Fruit fly (Drosophila melanogaster) whole organism, embryonic: ENCODE results near the gene Dpp10.

Experiments
- CG10267 ChIP-seq: fragments of 200-800 bp; sonication (Bioruptor generic); optimal IDR thresholded peaks from 2 replicates; lab custom pipeline; 2018; ENCODE audit warnings: missing biosample characterization, mild to moderate bottlenecking, missing genetic modification characterization, moderate library complexity
- CG10366 ChIP-seq: fragments of 200-800 bp; sonication (Bioruptor generic); IDR thresholded peaks from 2 replicates; pipeline ENCODE4 v1.3.6; 2022; ENCODE audit warnings: missing biosample characterization, missing genetic modification characterization
- CG11504 ChIP-seq: fragments of 200-800 bp; sonication (Bioruptor generic); optimal IDR thresholded peaks from 3 replicates; lab custom pipeline; 2019; ENCODE audit warnings: missing biosample characterization, mild to moderate bottlenecking, missing genetic modification characterization, moderate library complexity
- CG12219 ChIP-seq: fragments of 200-800 bp; sonication (Bioruptor generic); optimal IDR thresholded peaks from 3 replicates; lab custom pipeline; 2018; ENCODE audit warnings: missing biosample characterization, mild to moderate bottlenecking, missing genetic modification characterization
- CG14667 ChIP-seq: fragments of 200-800 bp; sonication (Bioruptor generic); IDR thresholded peaks from 2 replicates; pipeline ENCODE4 v1.3.6; 2022; ENCODE audit warnings: missing biosample characterization, missing genetic modification characterization
- CG15269 ChIP-seq: fragments of 200-800 bp; sonication (Bioruptor generic); optimal IDR thresholded peaks from 2 replicates; lab custom pipeline; 2018; ENCODE audit warnings: missing biosample characterization, mild to moderate bottlenecking, missing genetic modification characterization, moderate library complexity
- CG15696 ChIP-seq: fragments of 200-800 bp; sonication (Bioruptor generic); optimal IDR thresholded peaks from 2 replicates; lab custom pipeline; 2019; ENCODE audit warnings: missing biosample characterization, mild to moderate bottlenecking, missing genetic modification characterization, moderate library complexity
- CG1603 ChIP-seq: fragments of 200-800 bp; sonication (Bioruptor generic); optimal IDR thresholded peaks from 2 replicates; lab custom pipeline; 2019; ENCODE audit warnings: missing biosample characterization, mild to moderate bottlenecking, missing genetic modification characterization, moderate library complexity
- CG16863 ChIP-seq: fragments of 200-800 bp; sonication (Bioruptor generic); optimal IDR thresholded peaks from 3 replicates; lab custom pipeline; 2016; ENCODE audit warnings: missing biosample characterization, missing genetic modification characterization
- CG17186 ChIP-seq: fragments of 200-800 bp; sonication (Bioruptor generic); optimal IDR thresholded peaks from 3 replicates; lab custom pipeline; 2017; ENCODE audit warnings: missing biosample characterization, missing genetic modification reagents, missing genetic modification characterization
- CG17829 ChIP-seq: fragments of 200-800 bp; optimal IDR thresholded peaks from 2 replicates; lab custom pipeline; 2019; ENCODE audit warnings: missing biosample characterization, mild to moderate bottlenecking, missing genetic modification characterization, moderate library complexity
- CG17912 ChIP-seq: fragments of 200-800 bp; sonication (Bioruptor generic); optimal IDR thresholded peaks from 2 replicates; lab custom pipeline; 2018; ENCODE audit warnings: missing biosample characterization, mild to moderate bottlenecking, missing genetic modification characterization
- CG18599 ChIP-seq: fragments of 200-800 bp; sonication (Bioruptor generic); optimal IDR thresholded peaks from 3 replicates; lab custom pipeline; 2017; ENCODE audit warnings: missing biosample characterization, missing genetic modification characterization, mild to moderate bottlenecking, moderate library complexity, missing genetic modification reagents
- CG2678 ChIP-seq: fragments of 200-800 bp; sonication (Bioruptor generic); optimal IDR thresholded peaks from 3 replicates; lab custom pipeline; 2019; ENCODE audit warnings: missing biosample characterization, mild to moderate bottlenecking, missing genetic modification characterization, moderate library complexity
- CG31224 ChIP-seq: fragments of 200-800 bp; sonication (Bioruptor generic); IDR thresholded peaks from 2 replicates; pipeline ENCODE4 v1.3.6; 2022; ENCODE audit warnings: missing biosample characterization, missing genetic modification characterization
- CG31365 ChIP-seq: fragments of 200-800 bp; sonication (Bioruptor generic); optimal IDR thresholded peaks from 2 replicates; lab custom pipeline; 2018; ENCODE audit warnings: missing biosample characterization, mild to moderate bottlenecking, missing genetic modification characterization
- CG3281 ChIP-seq: fragments of 200-800 bp; sonication (Bioruptor generic); optimal IDR thresholded peaks from 3 replicates; lab custom pipeline; 2017; ENCODE audit warnings: missing biosample characterization, mild to moderate bottlenecking, missing genetic modification characterization
- CG7271 ChIP-seq: fragments of 200-800 bp; sonication (Bioruptor generic); optimal IDR thresholded peaks from 2 replicates; lab custom pipeline; 2018; ENCODE audit warnings: missing biosample characterization, mild to moderate bottlenecking, missing genetic modification characterization, moderate library complexity
- CG7372 ChIP-seq: fragments of 200-800 bp; sonication (Bioruptor generic); IDR thresholded peaks from 2 replicates; pipeline ENCODE4 v1.3.6; 2022; ENCODE audit warnings: missing biosample characterization, missing genetic modification characterization
- CG8765 ChIP-seq: fragments of 200-800 bp; sonication (Bioruptor generic); IDR thresholded peaks from 2 replicates; pipeline ENCODE4 v1.3.6; 2022; ENCODE audit warnings: missing biosample characterization, missing genetic modification characterization
- Camta ChIP-seq: fragments of 200-800 bp; sonication (Bioruptor generic); optimal IDR thresholded peaks from 2 replicates; lab custom pipeline; 2016; ENCODE audit warnings: missing biosample characterization, missing genetic modification characterization
- Dek ChIP-seq: fragments of 200-800 bp; sonication (Bioruptor generic); optimal IDR thresholded peaks from 3 replicates; lab custom pipeline; 2019; ENCODE audit warnings: missing biosample characterization, mild to moderate bottlenecking, missing genetic modification characterization, moderate library complexity
- HLH54F ChIP-seq: fragments of 200-800 bp; sonication (Bioruptor generic); optimal IDR thresholded peaks from 3 replicates; lab custom pipeline; 2016; ENCODE audit warnings: missing biosample characterization, missing genetic modification characterization
- Hey ChIP-seq: fragments of 200-800 bp; sonication (Bioruptor generic); optimal IDR thresholded peaks from 3 replicates; lab custom pipeline; 2018; ENCODE audit warnings: missing biosample characterization, mild to moderate bottlenecking, missing genetic modification characterization
- Hr39 ChIP-seq: fragments of >200 bp; optimal IDR thresholded peaks from 2 replicates; lab custom pipeline; 2017
- NC2α ChIP-seq: fragments of 200-800 bp; sonication (Bioruptor generic); optimal IDR thresholded peaks from 2 replicates; lab custom pipeline; 2016; ENCODE audit warnings: missing biosample characterization, missing genetic modification characterization
- NC2β ChIP-seq: fragments of 200-800 bp; sonication (Bioruptor generic); optimal IDR thresholded peaks from 2 replicates; lab custom pipeline; 2016; ENCODE audit warnings: missing biosample characterization, missing genetic modification characterization
- Sox100B ChIP-seq: fragments of 200-800 bp; sonication (Bioruptor generic); optimal IDR thresholded peaks from 3 replicates; lab custom pipeline; 2018; ENCODE audit warnings: missing biosample characterization, mild to moderate bottlenecking, missing genetic modification characterization
- Taf1 ChIP-seq: fragments of 200-800 bp; sonication (Bioruptor generic); IDR thresholded peaks from 2 replicates; pipeline ENCODE4 v1.3.6; 2022; ENCODE audit warnings: missing biosample characterization, missing genetic modification characterization
- YL-1 ChIP-seq: fragments of 200-800 bp; sonication (Bioruptor generic); optimal IDR thresholded peaks from 3 replicates; lab custom pipeline; 2017; ENCODE audit warnings: missing biosample characterization, mild to moderate bottlenecking, missing genetic modification characterization
- bab2 ChIP-seq: fragments of 200-800 bp; sonication (Bioruptor generic); optimal IDR thresholded peaks from 2 replicates; lab custom pipeline; 2016; ENCODE audit warnings: missing biosample characterization, missing genetic modification characterization
- cato ChIP-seq: fragments of 200-800 bp; sonication (Bioruptor generic); optimal IDR thresholded peaks from 2 replicates; lab custom pipeline; 2016; ENCODE audit warnings: missing biosample characterization, missing genetic modification characterization, borderline replicate concordance
- caup ChIP-seq: fragments of 200-800 bp; sonication (Bioruptor generic); optimal IDR thresholded peaks from 3 replicates; lab custom pipeline; 2017; ENCODE audit warnings: missing biosample characterization, mild to moderate bottlenecking, missing genetic modification characterization, moderate library complexity; ENCODE audit not compliant: severe bottlenecking
- dan ChIP-seq: fragments of 200-800 bp; sonication (Bioruptor generic); IDR thresholded peaks from 2 replicates; pipeline ENCODE4 v1.3.6; 2022; ENCODE audit warnings: missing biosample characterization, missing genetic modification characterization
- gsb ChIP-seq: fragments of 200-800 bp; sonication (Bioruptor generic); IDR thresholded peaks from 2 replicates; pipeline ENCODE4 v1.3.6; 2022; ENCODE audit warnings: missing biosample characterization, missing genetic modification characterization
- inv ChIP-seq: fragments of 200-800 bp; sonication (Bioruptor generic); IDR thresholded peaks from 2 replicates; pipeline ENCODE4 v1.3.6; 2022; ENCODE audit warnings: missing biosample characterization, missing genetic modification characterization; ENCODE audit not compliant: partially characterized antibody
- kni ChIP-seq: fragments of 200-800 bp; sonication (Bioruptor generic); optimal IDR thresholded peaks from 3 replicates; lab custom pipeline; 2017; ENCODE audit warnings: mild to moderate bottlenecking, missing biosample characterization, missing genetic modification reagents, missing genetic modification characterization
- nerfin-2 ChIP-seq: fragments of 200-800 bp; sonication (Bioruptor generic); IDR thresholded peaks from 2 replicates; pipeline ENCODE4 v1.3.6; 2022; ENCODE audit warnings: missing biosample characterization, missing genetic modification characterization; ENCODE audit not compliant: partially characterized antibody
- oc ChIP-seq: fragments of 200-800 bp; sonication (Bioruptor generic); optimal IDR thresholded peaks from 2 replicates; lab custom pipeline; 2018; ENCODE audit warnings: missing biosample characterization, mild to moderate bottlenecking, missing genetic modification characterization, moderate library complexity
- phol ChIP-seq: fragments of 200-800 bp; sonication (Bioruptor generic); optimal IDR thresholded peaks from 3 replicates; lab custom pipeline; 2018; ENCODE audit warnings: missing biosample characterization, mild to moderate bottlenecking, missing genetic modification characterization, moderate library complexity
- sc ChIP-seq, 3 experiments: fragments of >200 bp in 2 of 3; fragments of 200-800 bp in 1 of 3; sonication (Bioruptor generic) in 1 of 3; optimal IDR thresholded peaks; 2 replicates in 2 of 3; 3 replicates in 1 of 3; lab custom pipeline; 2017; ENCODE audit warnings: mild to moderate bottlenecking in 1 of 3, missing biosample characterization in 1 of 3, missing genetic modification characterization in 1 of 3, missing genetic modification reagents in 1 of 3
- sens-2 ChIP-seq: fragments of 200-800 bp; sonication (Bioruptor generic); IDR thresholded peaks from 2 replicates; pipeline ENCODE4 v1.3.6; 2022; ENCODE audit warnings: missing biosample characterization, missing genetic modification characterization
- sima ChIP-seq: fragments of 200-800 bp; sonication (Bioruptor generic); optimal IDR thresholded peaks from 2 replicates; lab custom pipeline; 2016; ENCODE audit warnings: missing biosample characterization, missing genetic modification characterization
- sug ChIP-seq: fragments of 200-800 bp; optimal IDR thresholded peaks from 2 replicates; lab custom pipeline; 2019; ENCODE audit warnings: missing biosample characterization, mild to moderate bottlenecking, missing genetic modification characterization, moderate library complexity
- tap ChIP-seq: fragments of 200-800 bp; optimal IDR thresholded peaks from 3 replicates; lab custom pipeline; 2019; ENCODE audit warnings: missing biosample characterization, mild to moderate bottlenecking, missing genetic modification characterization, moderate library complexity
- unc-4 ChIP-seq: fragments of 200-800 bp; sonication (Bioruptor generic); IDR thresholded peaks from 2 replicates; pipeline ENCODE4 v1.3.6; 2022; ENCODE audit warnings: missing biosample characterization, missing genetic modification characterization; ENCODE audit not compliant: partially characterized antibody
- wdn ChIP-seq: fragments of 200-800 bp; sonication (Bioruptor generic); IDR thresholded peaks from 2 replicates; pipeline ENCODE4 v1.3.6; 2022; ENCODE audit warnings: missing biosample characterization, missing genetic modification characterization

Dpp10 gene

dm6 chr2L:6557429-6558384, 43.2 kb downstream of the Dpp10 start, which contains the start of the genes IFT52 and COX5B (continued):
- TF ChIP-seq CG1603 (tag; lab: Kevin White, UChicago) (peak; percentile 40), CG18599 (peak; percentile 36), sens-2 (GFP tag; lab: Robert Waterston, UW) (no peak), kni (GFP tag; lab: Kevin White, UChicago) (no peak), sima (GFP tag; lab: Kevin White, UChicago) (no peak), Hr39 (lab: Kevin White, UChicago) (no peak), CG7271 (tag; lab: Kevin White, UChicago) (peak; percentile 38), CG10366 (GFP tag; lab: Robert Waterston, UW) (peak; percentile 62), CG15269 (peak; percentile 15), CG15696 (peak; percentile 44), Dek (peak; percentile 2), oc (no peak), CG7372 (GFP tag; lab: Robert Waterston, UW) (peak; percentile 17; the same call in 1 of the 2 replicates), CG17186 (GFP tag; lab: Kevin White, UChicago) (peak; percentile 42), YL-1 (GFP tag; lab: Kevin White, UChicago) (peak; percentile 48), caup (GFP tag; lab: Kevin White, UChicago) (peak; percentile 70), CG3281 (GFP tag; lab: Kevin White, UChicago) (peak; percentile 52), nerfin-2 (GFP tag; lab: Robert Waterston, UW) (no peak), wdn (GFP tag; lab: Robert Waterston, UW) (peak; percentile 12; the same call in 1 of the 2 replicates), HLH54F (GFP tag; lab: Kevin White, UChicago) (peak; percentile 75), tap (tag; lab: Kevin White, UChicago) (no peak), CG17829 (tag; lab: Kevin White, UChicago) (peak; percentile 75), bab2 (GFP tag; lab: Kevin White, UChicago) (peak; percentile 67), Camta (GFP tag; lab: Kevin White, UChicago) (peak; percentile 56), dan (GFP tag; lab: Robert Waterston, UW) (no peak), Taf1 (GFP tag; lab: Robert Waterston, UW) (peak; percentile 14; the same call in 1 of the 2 replicates), CG12219 (GFP tag; lab: Kevin White, UChicago) (no peak), CG10267 (peak; percentile 98), CG11504 (tag; lab: Kevin White, UChicago) (peak; percentile 67), CG17912 (GFP tag; lab: Kevin White, UChicago) (peak; percentile 24), phol (tag; lab: Kevin White, UChicago) (peak; percentile 72), CG31224 (no peak), CG8765 (peak; percentile 21; the same call in 1 of the 2 replicates), NC2β (GFP tag; lab: Kevin White, UChicago) (no peak), sug (tag; lab: Kevin White, UChicago) (peak; percentile 60), sc (optimal IDR thresholded peaks at IDR 0.05; lab: Kevin White, UChicago) (no peak), sc (GFP tag; optimal IDR thresholded peaks at IDR 0.05; lab: Kevin White, UChicago) (no peak), unc-4 (GFP tag; lab: Robert Waterston, UW) (peak; percentile 47; the same call in 1 of the 2 replicates), Hey (tag; lab: Kevin White, UChicago) (no peak), CG2678 (peak; percentile 46), gsb (GFP tag; lab: Robert Waterston, UW) (no peak), inv (GFP tag; lab: Robert Waterston, UW) (no peak), cato (GFP tag; lab: Kevin White, UChicago) (no peak), Sox100B (GFP tag; lab: Kevin White, UChicago) (peak; percentile 25), CG14667 (GFP tag; lab: Robert Waterston, UW) (peak; percentile 42), NC2α (GFP tag; lab: Kevin White, UChicago) (peak; percentile 40), CG31365 (tag; lab: Kevin White, UChicago) (no peak), CG16863 (GFP tag; lab: Kevin White, UChicago) (peak; percentile 26)
